Worm (Caenorhabditis elegans): ENCODE results near the gene rnp-4.

The rnp-4 gene

ce11 chrIII:4405986-4406385, at the start of gene rnp-4:
rnp-4 (plus strand) TSS chrIII:4406286.
- TF ChIP-seq nhr-237 (tag; optimal IDR thresholded peaks at IDR 0.05) (no peak), ceh-16 (tag; optimal IDR thresholded peaks at IDR 0.05) (no peak), skn-1 (tag; optimal IDR thresholded peaks at IDR 0.05) (no peak), egl-27 (tag; optimal IDR thresholded peaks at IDR 0.05) (no peak), nhr-67 (tag; optimal IDR thresholded peaks at IDR 0.05) (no peak), fkh-2 (tag; optimal IDR thresholded peaks at IDR 0.05) (no peak), eor-1 (tag; optimal IDR thresholded peaks at IDR 0.05) (no peak), nhr-12 (tag; optimal IDR thresholded peaks at IDR 0.05) (no peak), ZK546.5 (tag; optimal IDR thresholded peaks at IDR 0.05) (no peak), elt-1 (tag; optimal IDR thresholded peaks at IDR 0.05) (no peak), ceh-82 (tag; optimal IDR thresholded peaks at IDR 0.05) (no peak), elt-3 (tag; optimal IDR thresholded peaks at IDR 0.05) (no peak), nhr-11 (tag; optimal IDR thresholded peaks at IDR 0.05) (no peak)

- TF ChIP-seq mml-1 (tag; optimal IDR thresholded peaks at IDR 0.05): no peak
- no peak for TF ChIP-seq nhr-28 (tag; optimal IDR thresholded peaks at IDR 0.05)
- TF ChIP-seq snpc-4 (tag; optimal IDR thresholded peaks at IDR 0.05): no peak
- TF ChIP-seq ama-1 (optimal IDR thresholded peaks at IDR 0.05): no peak
- no peak for TF ChIP-seq ztf-11 (tag; optimal IDR thresholded peaks at IDR 0.05)
- TF ChIP-seq nfya-1 (tag; optimal IDR thresholded peaks at IDR 0.05; ENCODE audit: insufficient read depth): no peak
- no peak for TF ChIP-seq eor-1 (tag; optimal IDR thresholded peaks at IDR 0.05)
- TF ChIP-seq pha-4 (tag; optimal IDR thresholded peaks at IDR 0.05): no peak
- TF ChIP-seq lin-15B (tag; optimal IDR thresholded peaks at IDR 0.05): no peak
These were observed 49.7 kb upstream of the rnp-4 start, which contains the start of gene mnp-1 for ce11 chrIII:4356384-4356783. mnp-1 (plus strand) TSS chrIII:4356594.

ce11 chrIII:4357438-4357837, 48.6 kb upstream of the rnp-4 start:
- TF ChIP-seq elt-2 (tag; optimal IDR thresholded peaks at IDR 0.05) (peak; percentile 53), nhr-43 (tag; optimal IDR thresholded peaks at IDR 0.05; ENCODE audit: poor library complexity, severe bottlenecking) (no peak), pqm-1 (tag; optimal IDR thresholded peaks at IDR 0.05) (peak; percentile 42)

- TF ChIP-seq lin-39 (tag; optimal IDR thresholded peaks at IDR 0.05) (peak; percentile 36), nhr-25 (tag; optimal IDR thresholded peaks at IDR 0.05) (no peak), nfya-1 (tag; optimal IDR thresholded peaks at IDR 0.05; ENCODE audit: insufficient read depth) (peak; percentile 39)
These were observed 47.7 kb upstream of the rnp-4 start for ce11 chrIII:4358345-4358744.

- TF ChIP-seq snpc-4 (tag; optimal IDR thresholded peaks at IDR 0.05): no peak
- TF ChIP-seq eor-1 (tag; optimal IDR thresholded peaks at IDR 0.05): no peak
- TF ChIP-seq fkh-2 (tag; optimal IDR thresholded peaks at IDR 0.05): no peak
- TF ChIP-seq fkh-10 (GFP tag; optimal IDR thresholded peaks at IDR 0.05): no peak
- TF ChIP-seq ceh-28 (tag; optimal IDR thresholded peaks at IDR 0.05): no peak
- no peak for TF ChIP-seq ztf-4 (tag; optimal IDR thresholded peaks at IDR 0.05)
- no peak for TF ChIP-seq nhr-11 (tag; optimal IDR thresholded peaks at IDR 0.05)
- no peak for TF ChIP-seq unc-39 (tag; optimal IDR thresholded peaks at IDR 0.05)
- TF ChIP-seq nhr-67 (tag; optimal IDR thresholded peaks at IDR 0.05): no peak
- TF ChIP-seq elt-3 (tag; optimal IDR thresholded peaks at IDR 0.05): no peak
- no peak for TF ChIP-seq ceh-9 (tag; optimal IDR thresholded peaks at IDR 0.05)
- no peak for TF ChIP-seq ZK546.5 (tag; optimal IDR thresholded peaks at IDR 0.05)
- no peak for TF ChIP-seq nhr-23 (tag; optimal IDR thresholded peaks at IDR 0.05)
- no peak for TF ChIP-seq ama-1 (optimal IDR thresholded peaks at IDR 0.05)
- no peak for TF ChIP-seq nfya-1 (tag; optimal IDR thresholded peaks at IDR 0.05; ENCODE audit: insufficient read depth)
- TF ChIP-seq lsy-12 (tag; optimal IDR thresholded peaks at IDR 0.05): no peak
- no peak for TF ChIP-seq lin-15B (tag; optimal IDR thresholded peaks at IDR 0.05)
- TF ChIP-seq pha-4 (tag; optimal IDR thresholded peaks at IDR 0.05): no peak
- TF ChIP-seq nhr-28 (tag; optimal IDR thresholded peaks at IDR 0.05): no peak
These were observed 46.9 kb upstream of the rnp-4 start for ce11 chrIII:4359208-4359607.

- TF ChIP-seq nhr-76 (tag; optimal IDR thresholded peaks at IDR 0.05): no peak
These were observed 46.2 kb upstream of the rnp-4 start for ce11 chrIII:4359900-4360299.

All from whole organism, L3 larva.